Worm (Caenorhabditis elegans) whole organism, L3 larva: ENCODE measurements around the gene vav-1.

Experiments
- ZK546.5 ChIP-seq: sonication (generic microtip); optimal IDR thresholded peaks from 2 replicates; lab custom pipeline; 2017; ENCODE audit warnings: missing biosample characterization, missing genetic modification characterization
- ama-1 ChIP-seq: fragments of 150-350 bp; optimal IDR thresholded peaks from 2 replicates; lab custom pipeline; 2018
- ceh-9 ChIP-seq: sonication (generic microtip); optimal IDR thresholded peaks from 2 replicates; lab custom pipeline; 2018; ENCODE audit warnings: missing biosample characterization, missing genetic modification characterization
- egl-5 ChIP-seq: fragments of 150-350 bp; optimal IDR thresholded peaks from 2 replicates; lab custom pipeline; 2017; ENCODE audit warnings: missing biosample characterization, missing genetic modification reagents, missing genetic modification characterization, inconsistent platforms
- elt-1 ChIP-seq: fragments of 150-350 bp; optimal IDR thresholded peaks from 2 replicates; lab custom pipeline; 2014; ENCODE audit warnings: missing biosample characterization, missing genetic modification characterization
- elt-2 ChIP-seq: sonication (generic microtip); optimal IDR thresholded peaks from 2 replicates; lab custom pipeline; 2016; ENCODE audit warnings: missing genetic modification reagents, mild to moderate bottlenecking, missing genetic modification characterization, missing compliant biosample characterization
- fkh-10 ChIP-seq: sonication (generic microtip); optimal IDR thresholded peaks from 2 replicates; lab custom pipeline; 2017; ENCODE audit warnings: missing biosample characterization, missing genetic modification reagents, missing genetic modification characterization
- jun-1 ChIP-seq: fragments of 150-350 bp; optimal IDR thresholded peaks from 2 replicates; lab custom pipeline; 2014; ENCODE audit warnings: missing biosample characterization, missing genetic modification reagents, missing genetic modification characterization
- lin-39 ChIP-seq: fragments of 150-350 bp; optimal IDR thresholded peaks from 2 replicates; lab custom pipeline; 2018; ENCODE audit warnings: missing biosample characterization, missing genetic modification reagents, missing genetic modification characterization
- mdl-1 ChIP-seq: fragments of 150-350 bp; optimal IDR thresholded peaks from 2 replicates; lab custom pipeline; 2014; ENCODE audit warnings: missing biosample characterization, missing genetic modification characterization
- mml-1 ChIP-seq: fragments of 150-350 bp; sonication (generic microtip); optimal IDR thresholded peaks from 3 replicates; lab custom pipeline; 2014; ENCODE audit warnings: missing biosample characterization, missing genetic modification characterization
- nfya-1 ChIP-seq: sonication (generic microtip); optimal IDR thresholded peaks from 2 replicates; lab custom pipeline; 2017; ENCODE audit warnings: missing genetic modification characterization, mild to moderate bottlenecking, missing compliant biosample characterization, antibody characterized with exemption, moderate library complexity; ENCODE audit not compliant: insufficient read depth
- nhr-12 ChIP-seq: fragments of 150-350 bp; optimal IDR thresholded peaks from 2 replicates; lab custom pipeline; 2014; ENCODE audit warnings: missing biosample characterization, missing genetic modification characterization
- nhr-23 ChIP-seq: fragments of 150-350 bp; optimal IDR thresholded peaks from 2 replicates; lab custom pipeline; 2014; ENCODE audit warnings: missing biosample characterization, missing genetic modification reagents, missing genetic modification characterization
- nhr-67 ChIP-seq: fragments of 150-350 bp; optimal IDR thresholded peaks from 2 replicates; lab custom pipeline; 2014; ENCODE audit warnings: missing biosample characterization, missing genetic modification characterization
- nhr-76 ChIP-seq: fragments of 150-350 bp; sonication (generic microtip); optimal IDR thresholded peaks from 5 replicates; lab custom pipeline; 2014; ENCODE audit warnings: missing biosample characterization, missing genetic modification characterization
- pha-4 ChIP-seq: fragments of 150-350 bp; optimal IDR thresholded peaks from 2 replicates; lab custom pipeline; 2014; ENCODE audit warnings: missing biosample characterization, missing genetic modification reagents, missing genetic modification characterization
- pqm-1 ChIP-seq: fragments of 150-350 bp; optimal IDR thresholded peaks from 2 replicates; lab custom pipeline; 2017; ENCODE audit warnings: missing biosample characterization, missing genetic modification characterization, inconsistent platforms
- snpc-4 ChIP-seq: fragments of 150-350 bp; optimal IDR thresholded peaks from 2 replicates; lab custom pipeline; 2014; ENCODE audit warnings: missing biosample characterization, missing genetic modification characterization
- unc-39 ChIP-seq: sonication (generic microtip); optimal IDR thresholded peaks from 4 replicates; lab custom pipeline; 2017; ENCODE audit warnings: missing biosample characterization, missing genetic modification characterization
- zag-1 ChIP-seq: fragments of 150-350 bp; optimal IDR thresholded peaks from 2 replicates; lab custom pipeline; 2014; ENCODE audit warnings: missing biosample characterization, missing genetic modification characterization
- ztf-11 ChIP-seq: fragments of 150-350 bp; optimal IDR thresholded peaks from 2 replicates; lab custom pipeline; 2014; ENCODE audit warnings: missing biosample characterization, missing genetic modification characterization

vav-1 gene

DNA sequence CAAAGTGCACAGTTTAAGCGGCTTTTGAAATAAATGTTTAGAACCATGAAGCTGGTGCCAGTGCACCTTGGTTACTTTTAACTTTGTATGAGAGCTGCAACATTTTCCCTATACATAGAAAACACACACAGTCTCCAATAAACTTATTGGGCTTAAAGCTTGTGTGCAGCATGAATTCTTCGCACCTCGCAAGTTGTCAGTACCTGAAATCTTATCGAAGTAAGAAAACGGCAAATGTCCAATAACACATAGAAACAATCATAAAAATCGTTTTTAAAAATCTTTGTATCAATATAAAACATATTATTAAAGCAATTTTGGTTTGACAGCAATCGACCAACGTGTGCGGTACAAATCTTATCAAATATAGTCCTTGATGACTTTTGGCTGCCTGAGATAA, 36.4 kb upstream of the vav-1 start:
- TF ChIP-seq nhr-12 (tag; lab: Kevin White, UChicago) (no peak), fkh-10 (GFP tag; lab: Kevin White, UChicago) (no peak), mdl-1 (tag; lab: Kevin White, UChicago) (no peak), nhr-23 (tag; lab: Kevin White, UChicago) (peak; percentile 17), lin-39 (tag; lab: Kevin White, UChicago) (no peak), ama-1 (lab: Kevin White, UChicago) (no peak)
- TF ChIP-seq, all 47 proteins: peak for 1

ce11 chrX:9266512-9266911, 34.6 kb upstream of the vav-1 start:
- peak; percentile 57 for TF ChIP-seq pha-4 (tag; lab: Kevin White, UChicago)
- TF ChIP-seq ZK546.5 (tag; lab: Kevin White, UChicago), result no peak
- TF ChIP-seq elt-2 (tag; lab: Kevin White, UChicago), result peak; percentile 67

- TF ChIP-seq nhr-76 (no peak), elt-2 (tag; lab: Kevin White, UChicago) (peak; percentile 96), nfya-1 (tag; lab: Kevin White, UChicago) (peak; percentile 37), egl-5 (tag; lab: Kevin White, UChicago) (peak; percentile 24), mdl-1 (tag; lab: Kevin White, UChicago) (peak; percentile 42), nhr-23 (tag; lab: Kevin White, UChicago) (no peak), pqm-1 (peak; percentile 88), pha-4 (tag; lab: Kevin White, UChicago) (peak; percentile 80), lin-39 (tag; lab: Kevin White, UChicago) (peak; percentile 76), jun-1 (peak; percentile 12), ama-1 (lab: Kevin White, UChicago) (peak; percentile 61), fkh-10 (GFP tag; lab: Kevin White, UChicago) (no peak)
These were observed 32.7 kb upstream of the vav-1 start for ce11 chrX:9264636-9265035.

ce11 chrX:9264231-9264630, 32.3 kb upstream of the vav-1 start, which contains the start of gene F18G5.6:
Gene F18G5.6, minus strand, starts transcription at chrX:9264331.
- TF ChIP-seq snpc-4 (tag; lab: Kevin White, UChicago) (no peak), egl-5 (tag; lab: Kevin White, UChicago) (no peak)

ce11 chrX:9261626-9262189, 29.8 kb upstream of the vav-1 start:
- TF ChIP-seq elt-1 (tag; lab: Kevin White, UChicago) (no peak), pqm-1 (no peak), elt-2 (tag; lab: Kevin White, UChicago) (peak; percentile 33)

ce11 chrX:9259552-9259951, 27.6 kb upstream of the vav-1 start, which contains the start of gene F18G5.1:
Gene F18G5.1, plus strand, starts transcription at chrX:9259852.
- TF ChIP-seq nhr-67 (tag; lab: Kevin White, UChicago), result no peak
- no peak for TF ChIP-seq ZK546.5 (tag; lab: Kevin White, UChicago)
- no peak for TF ChIP-seq zag-1 (tag; lab: Kevin White, UChicago)
- no peak for TF ChIP-seq ceh-9 (tag; lab: Kevin White, UChicago)
- TF ChIP-seq unc-39 (tag; lab: Kevin White, UChicago), result no peak
- TF ChIP-seq pha-4 (tag; lab: Kevin White, UChicago), result no peak
- no peak for TF ChIP-seq elt-1 (tag; lab: Kevin White, UChicago)
- TF ChIP-seq snpc-4 (tag; lab: Kevin White, UChicago), result no peak

- TF ChIP-seq pha-4 (tag; lab: Kevin White, UChicago), result no peak
- TF ChIP-seq, all 47 proteins: peak for 0
These were observed 24.1 kb upstream of the vav-1 start for ce11 chrX:9255993-9256392.

DNA sequence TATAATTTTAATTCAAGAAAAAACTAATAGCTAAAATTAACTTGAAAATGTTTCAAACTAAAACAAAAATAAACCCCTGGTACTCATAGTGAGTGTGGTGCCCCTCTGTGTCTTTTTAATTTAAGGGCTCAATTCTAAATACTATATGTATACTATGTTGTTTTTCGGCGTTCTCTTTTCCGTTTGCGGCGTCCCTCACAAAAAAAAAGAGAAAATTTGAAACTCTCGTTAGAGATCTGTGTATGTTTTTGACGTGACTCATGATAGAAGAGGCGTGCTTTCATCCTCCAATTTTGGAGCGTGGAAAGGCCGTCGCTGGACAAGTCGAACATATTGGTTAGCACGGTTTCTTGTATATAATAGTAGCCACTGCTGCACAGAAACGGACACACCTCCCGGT, 19.6 kb upstream of the vav-1 start, which contains the start of gene pes-8:
TSS of gene pes-8 (plus strand) at position 301 of the 400 bp plus-strand sequence.
- TF ChIP-seq elt-1 (tag; lab: Kevin White, UChicago) (no peak), ztf-11 (no peak), egl-5 (tag; lab: Kevin White, UChicago) (no peak), mml-1 (no peak), nhr-67 (tag; lab: Kevin White, UChicago) (no peak), snpc-4 (tag; lab: Kevin White, UChicago) (no peak)
